Worm (Caenorhabditis elegans): Measurements from ENCODE around the gene osm-6.

DNA sequence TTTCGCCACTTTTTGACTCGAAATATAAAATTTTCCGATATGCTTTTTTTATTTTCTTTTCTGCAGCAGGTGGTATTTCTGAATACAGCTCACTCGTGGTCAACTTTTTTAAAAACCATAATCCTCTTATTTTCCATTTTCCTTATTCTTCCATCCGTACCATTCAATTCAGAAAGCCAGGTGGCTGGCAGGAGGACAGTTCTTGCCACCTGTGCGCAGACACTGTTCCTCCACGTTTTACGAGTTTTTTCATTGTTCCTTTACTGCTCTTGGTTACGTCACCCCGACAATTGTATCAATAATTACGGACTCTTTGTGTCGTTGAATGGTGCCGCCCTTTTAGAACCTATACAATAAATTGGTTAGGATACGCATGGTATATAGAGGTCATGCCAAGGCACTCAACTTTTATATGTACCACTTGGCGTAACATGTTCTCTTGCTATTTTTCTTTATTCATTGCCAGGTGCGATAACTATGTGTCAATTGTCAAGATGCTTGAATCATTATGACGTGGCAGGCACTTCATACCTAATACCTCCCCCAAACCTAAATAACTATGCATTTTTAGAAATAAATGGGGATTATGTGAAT is 25.7 kb upstream of the osm-6 start:
- TF ChIP-seq ZK546.5 (tag; optimal IDR thresholded peaks at IDR 0.05) (no peak), jun-1 (tag; optimal IDR thresholded peaks at IDR 0.05) (no peak), daf-12 (tag; optimal IDR thresholded peaks at IDR 0.05) (no peak), egl-27 (tag; optimal IDR thresholded peaks at IDR 0.05) (no peak), hlh-11 (tag; optimal IDR thresholded peaks at IDR 0.05) (no peak), ama-1 (optimal IDR thresholded peaks at IDR 0.05) (no peak), mxl-3 (GFP tag; optimal IDR thresholded peaks at IDR 0.05) (no peak)

All from whole organism, L4 larva.